5 fruit fly cellular contexts compared by ENCODE assay signal in genomic region chr3R:19904865-19905373, dm6.
TF ChIP-seq lines count a peak whose summit lies in the region.

Gene Surf6 (minus strand): TSS chr3R:19904868.
Gene RhoGAP92B (plus strand): TSS chr3R:19905164.

- TF ChIP-seq CTCF in whole organism, embryonic (GFP tag; optimal IDR thresholded peaks at IDR 0.05; lab: Kevin White, UChicago) = peak; percentile 47

TF ChIP-seq in whole organism, adult, 20 proteins besides CTCF, POLR2A, EP300 and RAD21 (continues in another document):
- TF ChIP-seq cnc (optimal IDR thresholded peaks at IDR 0.05; lab: Kevin White, UChicago) (no peak), Clk (GFP tag; optimal IDR thresholded peaks at IDR 0.05; lab: Kevin White, UChicago) (peak; percentile 36), pad (GFP tag; optimal IDR thresholded peaks at IDR 0.05; lab: Kevin White, UChicago) (peak; percentile 58), cic (GFP tag; optimal IDR thresholded peaks at IDR 0.05; lab: Kevin White, UChicago) (peak; percentile 80), Mnt (GFP tag; optimal IDR thresholded peaks at IDR 0.05; lab: Kevin White, UChicago) (peak; percentile 98), kay (GFP tag; lab: Kevin White, UChicago; ENCODE audit: borderline replicate concordance) (peak; percentile 94), CG1620 (GFP tag; optimal IDR thresholded peaks at IDR 0.05; lab: Kevin White, UChicago) (peak; percentile 51), toe (GFP tag; optimal IDR thresholded peaks at IDR 0.05; lab: Kevin White, UChicago) (no peak), ovo (GFP tag; optimal IDR thresholded peaks at IDR 0.05; lab: Kevin White, UChicago) (peak; percentile 43), CG5204 (GFP tag; optimal IDR thresholded peaks at IDR 0.05; lab: Kevin White, UChicago) (no peak), Hr96 (GFP tag; optimal IDR thresholded peaks at IDR 0.05; lab: Kevin White, UChicago) (no peak), CG14711 (tag; optimal IDR thresholded peaks at IDR 0.05; lab: Kevin White, UChicago) (peak; percentile 74), tj (GFP tag; optimal IDR thresholded peaks at IDR 0.05; lab: Kevin White, UChicago) (peak; percentile 72), CG7101 (tag; optimal IDR thresholded peaks at IDR 0.05; lab: Kevin White, UChicago) (peak; percentile 63), Crg-1 (GFP tag; optimal IDR thresholded peaks at IDR 0.05; lab: Kevin White, UChicago) (peak; percentile 46), CG11617 (GFP tag; optimal IDR thresholded peaks at IDR 0.05; lab: Kevin White, UChicago) (peak; percentile 78), bab1 (GFP tag; optimal IDR thresholded peaks at IDR 0.05; lab: Kevin White, UChicago) (peak; percentile 92), CG12768 (GFP tag; optimal IDR thresholded peaks at IDR 0.05; lab: Kevin White, UChicago) (peak; percentile 77)

TF ChIP-seq in whole organism, embryonic, 481 proteins besides CTCF, POLR2A, EP300 and RAD21 (continues in another document):
- TF ChIP-seq CG14860 (GFP tag; IDR thresholded peaks at IDR 0.05; lab: Robert Waterston, UW; ENCODE audit: partially characterized antibody) (no peak), run (tag; optimal IDR thresholded peaks at IDR 0.05; lab: Kevin White, UChicago) (peak; percentile 57), jing (GFP tag; optimal IDR thresholded peaks at IDR 0.05; lab: Kevin White, UChicago) (no peak), tap (tag; optimal IDR thresholded peaks at IDR 0.05; lab: Kevin White, UChicago) (peak; percentile 2), ssp (GFP tag; IDR thresholded peaks at IDR 0.05; lab: Robert Waterston, UW) (0 out of 2 replicates have a peak, but pooled peaks have one; percentile 20), GATAe (GFP tag; conservative IDR thresholded peaks at IDR 0.05; lab: Robert Waterston, UW) (no peak), D (optimal IDR thresholded peaks at IDR 0.05; lab: Kevin White, UChicago) (no peak), D (GFP tag; optimal IDR thresholded peaks at IDR 0.05; lab: Kevin White, UChicago) (peak; percentile 31), CG11723 (GFP tag; optimal IDR thresholded peaks at IDR 0.05; lab: Kevin White, UChicago) (peak; percentile 20), CG3065 (GFP tag; optimal IDR thresholded peaks at IDR 0.05; lab: Kevin White, UChicago) (peak; percentile 12), Poxn (GFP tag; IDR thresholded peaks at IDR 0.05; lab: Robert Waterston, UW) (no peak), zen2 (GFP tag; IDR thresholded peaks at IDR 0.05; lab: Robert Waterston, UW; ENCODE audit: partially characterized antibody) (no peak), sim (GFP tag; IDR thresholded peaks at IDR 0.05; lab: Robert Waterston, UW) (0 out of 2 replicates have a peak, but pooled peaks have one; percentile 8), ftz-f1 (GFP tag; optimal IDR thresholded peaks at IDR 0.05; lab: Kevin White, UChicago) (peak; percentile 51), psq (GFP tag; optimal IDR thresholded peaks at IDR 0.05; lab: Kevin White, UChicago) (no peak), seq (GFP tag; IDR thresholded peaks at IDR 0.05; lab: Robert Waterston, UW) (peak; percentile 47; the same call in 1 of the 2 replicates), CG10979 (tag; optimal IDR thresholded peaks at IDR 0.05; lab: Kevin White, UChicago) (peak; percentile 53)

TF ChIP-seq in whole organism, prepupa, 60 proteins besides CTCF, POLR2A, EP300 and RAD21 (continues in another document):
- no peak for TF ChIP-seq Lpt (GFP tag; optimal IDR thresholded peaks at IDR 0.05; lab: Kevin White, UChicago)
- TF ChIP-seq Hr38 (GFP tag; optimal IDR thresholded peaks at IDR 0.05; lab: Kevin White, UChicago) = no peak
- TF ChIP-seq fd85E (GFP tag; optimal IDR thresholded peaks at IDR 0.05; lab: Kevin White, UChicago) = peak; percentile 29
- peak; percentile 53 for TF ChIP-seq CG3032 (tag; optimal IDR thresholded peaks at IDR 0.05; lab: Kevin White, UChicago)
- peak; percentile 73 for TF ChIP-seq Eip75B (GFP tag; optimal IDR thresholded peaks at IDR 0.05; lab: Kevin White, UChicago)
- peak; percentile 50; the same call in 2 of the 3 replicates for TF ChIP-seq CG6163 (GFP tag; IDR thresholded peaks at IDR 0.05; lab: Robert Waterston, UW)
- peak; percentile 51 for TF ChIP-seq Hr4 (GFP tag; optimal IDR thresholded peaks at IDR 0.05; lab: Kevin White, UChicago)
- TF ChIP-seq CG34406 (GFP tag; optimal IDR thresholded peaks at IDR 0.05; lab: Kevin White, UChicago) = peak; percentile 35
- TF ChIP-seq Ets21C (GFP tag; optimal IDR thresholded peaks at IDR 0.05; lab: Kevin White, UChicago) = peak; percentile 46
- peak; percentile 49 for TF ChIP-seq CG16779 (tag; optimal IDR thresholded peaks at IDR 0.05; lab: Kevin White, UChicago)
- TF ChIP-seq achi (GFP tag; optimal IDR thresholded peaks at IDR 0.05; lab: Kevin White, UChicago) = peak; percentile 62
- TF ChIP-seq CG7368 (GFP tag; optimal IDR thresholded peaks at IDR 0.05; lab: Kevin White, UChicago) = peak; percentile 6
- no peak for TF ChIP-seq spab (GFP tag; optimal IDR thresholded peaks at IDR 0.05; lab: Kevin White, UChicago)
- TF ChIP-seq CG6792 (GFP tag; optimal IDR thresholded peaks at IDR 0.05; lab: Kevin White, UChicago) = peak; percentile 47
- 0 out of 2 replicates have a peak, but pooled peaks have one; percentile 36 for TF ChIP-seq CG15336 (GFP tag; IDR thresholded peaks at IDR 0.05; lab: Robert Waterston, UW)
- peak; percentile 60 for TF ChIP-seq fkh (GFP tag; optimal IDR thresholded peaks at IDR 0.05; lab: Kevin White, UChicago)
- TF ChIP-seq Eip93F (GFP tag; optimal IDR thresholded peaks at IDR 0.05; lab: Kevin White, UChicago) = no peak
- peak; percentile 50 for TF ChIP-seq esn (GFP tag; optimal IDR thresholded peaks at IDR 0.05; lab: Kevin White, UChicago)
- TF ChIP-seq CG11762 (GFP tag; optimal IDR thresholded peaks at IDR 0.05; lab: Kevin White, UChicago; ENCODE audit: insufficient read depth) = no peak

TF ChIP-seq in whole organism, pupa, 21 proteins besides CTCF, POLR2A, EP300 and RAD21:
- peak; percentile 40 for TF ChIP-seq Snoo (tag; optimal IDR thresholded peaks at IDR 0.05; lab: Kevin White, UChicago)
- TF ChIP-seq gl (tag; optimal IDR thresholded peaks at IDR 0.05; lab: Kevin White, UChicago) = no peak
- peak; percentile 12 for TF ChIP-seq CG17806 (tag; optimal IDR thresholded peaks at IDR 0.05; lab: Kevin White, UChicago)
- TF ChIP-seq CG8159 (tag; optimal IDR thresholded peaks at IDR 0.05; lab: Kevin White, UChicago) = peak; percentile 14
- TF ChIP-seq CG4496 (GFP tag; IDR thresholded peaks at IDR 0.05; lab: Robert Waterston, UW) = peak; percentile 29; the same call in 1 of the 3 replicates
- TF ChIP-seq CG12605 (GFP tag; IDR thresholded peaks at IDR 0.05; lab: Robert Waterston, UW) = peak; percentile 56; the same call in 1 of the 2 replicates
- peak; percentile 40; the same call in 1 of the 3 replicates for TF ChIP-seq fd96Ca (GFP tag; IDR thresholded peaks at IDR 0.05; lab: Robert Waterston, UW)
- TF ChIP-seq EcR (GFP tag; optimal IDR thresholded peaks at IDR 0.05; lab: Kevin White, UChicago) = peak; percentile 68
- peak; percentile 68 for TF ChIP-seq CG32121 (GFP tag; IDR thresholded peaks at IDR 0.05; lab: Robert Waterston, UW)
- peak; percentile 30 for TF ChIP-seq Pif1B (GFP tag; optimal IDR thresholded peaks at IDR 0.05; lab: Kevin White, UChicago)
- no peak for TF ChIP-seq rn (GFP tag; IDR thresholded peaks at IDR 0.05; lab: Robert Waterston, UW)
- TF ChIP-seq CG15710 (tag; optimal IDR thresholded peaks at IDR 0.05; lab: Kevin White, UChicago) = peak; percentile 43
- TF ChIP-seq CG34367 (tag; optimal IDR thresholded peaks at IDR 0.05; lab: Kevin White, UChicago) = peak; percentile 44
- no peak for TF ChIP-seq CG14655 (GFP tag; optimal IDR thresholded peaks at IDR 0.05; lab: Kevin White, UChicago)
TF ChIP-seq in whole organism, pupa: peak in this region for 11.

TF ChIP-seq in whole organism, wandering third instar larva, 38 proteins besides CTCF, POLR2A, EP300 and RAD21 (continues in another document):
- peak; percentile 35 for TF ChIP-seq psq (GFP tag; optimal IDR thresholded peaks at IDR 0.05; lab: Kevin White, UChicago)
- peak; percentile 56 for TF ChIP-seq rgr (GFP tag; optimal IDR thresholded peaks at IDR 0.05; lab: Kevin White, UChicago)
- TF ChIP-seq Sp1 (GFP tag; optimal IDR thresholded peaks at IDR 0.05; lab: Kevin White, UChicago) = peak; percentile 65
- no peak for TF ChIP-seq Mio (GFP tag; optimal IDR thresholded peaks at IDR 0.05; lab: Kevin White, UChicago)
- no peak for TF ChIP-seq brk (GFP tag; optimal IDR thresholded peaks at IDR 0.05; lab: Kevin White, UChicago)
- no peak for TF ChIP-seq Vsx2 (GFP tag; optimal IDR thresholded peaks at IDR 0.05; lab: Kevin White, UChicago; ENCODE audit: partially characterized antibody)
- TF ChIP-seq h (GFP tag; optimal IDR thresholded peaks at IDR 0.05; lab: Kevin White, UChicago) = peak; percentile 81
- TF ChIP-seq sv (GFP tag; optimal IDR thresholded peaks at IDR 0.05; lab: Kevin White, UChicago) = peak; percentile 56
- peak; percentile 59 for TF ChIP-seq ey (GFP tag; optimal IDR thresholded peaks at IDR 0.05; lab: Kevin White, UChicago)
- no peak for TF ChIP-seq sage (GFP tag; optimal IDR thresholded peaks at IDR 0.05; lab: Kevin White, UChicago)
- peak; percentile 39 for TF ChIP-seq Hnf4 (GFP tag; optimal IDR thresholded peaks at IDR 0.05; lab: Kevin White, UChicago)
- peak; percentile 62 for TF ChIP-seq fru (GFP tag; optimal IDR thresholded peaks at IDR 0.05; lab: Kevin White, UChicago)
- peak; percentile 8 for TF ChIP-seq dsf (GFP tag; optimal IDR thresholded peaks at IDR 0.05; lab: Kevin White, UChicago; ENCODE audit: borderline replicate concordance)
- TF ChIP-seq CrebA (GFP tag; optimal IDR thresholded peaks at IDR 0.05; lab: Kevin White, UChicago; ENCODE audit: borderline replicate concordance) = no peak
- no peak for TF ChIP-seq lola (GFP tag; optimal IDR thresholded peaks at IDR 0.05; lab: Kevin White, UChicago)
- peak; percentile 48 for TF ChIP-seq CG9705 (GFP tag; optimal IDR thresholded peaks at IDR 0.05; lab: Kevin White, UChicago)
- peak; percentile 37 for TF ChIP-seq OdsH (GFP tag; optimal IDR thresholded peaks at IDR 0.05; lab: Kevin White, UChicago)
- TF ChIP-seq woc (GFP tag; optimal IDR thresholded peaks at IDR 0.05; lab: Kevin White, UChicago) = peak; percentile 40
- TF ChIP-seq br (GFP tag; optimal IDR thresholded peaks at IDR 0.05; lab: Kevin White, UChicago) = peak; percentile 72
- no peak for TF ChIP-seq Abd-B (GFP tag; optimal IDR thresholded peaks at IDR 0.05; lab: Kevin White, UChicago)
- TF ChIP-seq usp (GFP tag; optimal IDR thresholded peaks at IDR 0.05; lab: Kevin White, UChicago) = no peak
- TF ChIP-seq CG32264 (GFP tag; optimal IDR thresholded peaks at IDR 0.05; lab: Kevin White, UChicago) = no peak
- no peak for TF ChIP-seq N (GFP tag; optimal IDR thresholded peaks at IDR 0.05; lab: Kevin White, UChicago)
- TF ChIP-seq Hr78 (GFP tag; optimal IDR thresholded peaks at IDR 0.05; lab: Kevin White, UChicago) = no peak
- TF ChIP-seq Dif (GFP tag; optimal IDR thresholded peaks at IDR 0.05; lab: Kevin White, UChicago; ENCODE audit: partially characterized antibody) = no peak
- TF ChIP-seq dmrt93B (GFP tag; optimal IDR thresholded peaks at IDR 0.05; lab: Kevin White, UChicago) = no peak
- TF ChIP-seq Rel (GFP tag; optimal IDR thresholded peaks at IDR 0.05; lab: Kevin White, UChicago) = no peak
- peak; percentile 93 for TF ChIP-seq Rel (tag; optimal IDR thresholded peaks at IDR 0.05; lab: Kevin White, UChicago)
